Worm (Caenorhabditis elegans) whole organism, L1 larva: ENCODE data around the gene klc-1.

Experiments
- ceh-82 ChIP-seq, 3 experiments: fragments of 150-350 bp in 1 of 3; sonication (generic microtip) in 2 of 3; optimal IDR thresholded peaks; 2 replicates each; lab custom pipeline; 2014 to 2017; ENCODE audit warnings: missing biosample characterization in 3 of 3, missing genetic modification characterization in 3 of 3
- efl-1 ChIP-seq, 4 experiments: fragments of 150-350 bp; optimal IDR thresholded peaks in 3 of 4; peaks in 1 of 4; 1 replicate in 1 of 4; 2 replicates in 3 of 4; lab custom pipeline; 2014; ENCODE audit warnings: missing biosample characterization in 2 of 4, missing genetic modification characterization in 2 of 4, missing genetic modification reagents in 2 of 4
- hlh-4 ChIP-seq: sonication (generic microtip); optimal IDR thresholded peaks from 2 replicates; lab custom pipeline; 2016; ENCODE audit warnings: mild to moderate bottlenecking, missing genetic modification characterization, missing compliant biosample characterization
- lin-13 ChIP-seq: fragments of 150-350 bp; optimal IDR thresholded peaks from 2 replicates; lab custom pipeline; 2014; ENCODE audit warnings: missing biosample characterization, missing genetic modification reagents, missing genetic modification characterization
- lin-15B ChIP-seq: fragments of 150-350 bp; sonication (generic microtip); optimal IDR thresholded peaks from 3 replicates; lab custom pipeline; 2014; ENCODE audit warnings: missing biosample characterization, missing genetic modification characterization
- lin-39 ChIP-seq: fragments of 150-350 bp; optimal IDR thresholded peaks from 2 replicates; lab custom pipeline; 2014; ENCODE audit warnings: missing biosample characterization, missing genetic modification reagents, missing genetic modification characterization
- lsy-2 ChIP-seq, 2 experiments: fragments of 150-350 bp; optimal IDR thresholded peaks; 2 replicates each; lab custom pipeline; 2014; ENCODE audit warnings: missing biosample characterization in 2 of 2, missing genetic modification characterization in 2 of 2
- mdl-1 ChIP-seq, 2 experiments: fragments of 150-350 bp; optimal IDR thresholded peaks; 2 replicates each; lab custom pipeline; 2014 to 2017; ENCODE audit warnings: missing biosample characterization in 2 of 2, missing genetic modification characterization in 2 of 2, inconsistent platforms in 1 of 2
- nhr-11 ChIP-seq: fragments of 150-350 bp; optimal IDR thresholded peaks from 2 replicates; lab custom pipeline; 2014; ENCODE audit warnings: missing biosample characterization, missing genetic modification characterization
- unc-30 ChIP-seq: sonication (generic microtip); optimal IDR thresholded peaks from 2 replicates; lab custom pipeline; 2017; ENCODE audit warnings: missing biosample characterization, missing genetic modification characterization
- ztf-11 ChIP-seq, 2 experiments: sonication (generic microtip); optimal IDR thresholded peaks; 2 replicates each; lab custom pipeline; 2016 to 2017; ENCODE audit warnings: missing genetic modification characterization in 2 of 2, missing biosample characterization in 1 of 2, missing compliant biosample characterization in 1 of 2

DNA sequence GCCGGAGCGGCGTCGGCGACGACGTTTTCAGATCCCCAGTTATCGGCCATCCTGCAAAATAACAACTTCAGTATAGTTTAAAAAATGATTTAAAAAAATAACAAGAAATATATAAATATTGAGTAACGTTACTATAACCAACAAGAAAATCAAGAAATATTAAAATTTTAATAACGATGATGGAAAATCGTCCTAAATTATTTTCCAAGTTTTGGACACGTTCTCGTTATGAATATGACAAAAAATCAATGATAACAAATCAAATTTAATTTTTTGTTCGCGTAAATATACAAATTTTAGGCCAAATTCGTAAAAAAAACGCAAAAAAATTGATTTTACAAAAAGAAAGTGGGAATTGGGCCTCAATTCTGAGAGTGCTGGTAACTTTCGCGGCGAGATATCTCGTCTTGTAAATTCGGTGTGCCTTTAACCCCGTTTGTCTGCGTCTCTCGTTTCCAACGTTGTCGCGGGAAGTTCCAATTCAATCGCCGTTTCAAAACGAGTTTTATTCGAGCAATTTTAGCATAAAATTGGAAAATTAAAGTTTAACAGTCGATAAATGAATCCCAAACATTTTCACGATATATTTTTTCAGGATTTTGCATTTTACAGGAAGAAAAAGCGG lies 27.6 kb downstream of the klc-1 start, which contains the start of gene rps-5:
- TF ChIP-seq lin-15B (tag; lab: Kevin White, UChicago) (peak; percentile 25), ztf-11 (tag; optimal IDR thresholded peaks at IDR 0.05; lab: Kevin White, UChicago) (no peak), efl-1 (optimal IDR thresholded peaks at IDR 0.05; lab: Kevin White, UChicago) (peak; percentile 79 to 89), efl-1 (GFP tag; optimal IDR thresholded peaks at IDR 0.05 in 1 of 2; lab: Kevin White, UChicago) (peak; percentile 84 to 99), mdl-1 (tag; optimal IDR thresholded peaks at IDR 0.05; lab: Kevin White, UChicago) (peak in 1 of 2 experiments; percentile 50), lin-13 (GFP tag; lab: Kevin White, UChicago) (peak; percentile 3), nhr-11 (tag; lab: Kevin White, UChicago) (no peak), lsy-2 (tag; optimal IDR thresholded peaks at IDR 0.05; lab: Kevin White, UChicago) (peak; percentile 80 to 92), ceh-82 (tag; optimal IDR thresholded peaks at IDR 0.05; lab: Kevin White, UChicago) (peak; percentile 44 to 71 (median 59)), lin-39 (tag; lab: Kevin White, UChicago) (no peak), hlh-4 (no peak), unc-30 (tag; lab: Kevin White, UChicago) (no peak)
